Fruit fly (Drosophila melanogaster) whole organism: ENCODE results near the gene CG13390.

ENCODE experiments used
- CG8478 ChIP-seq: fragments of >200 bp; optimal IDR thresholded peaks from 2 replicates; lab custom pipeline; 2018; ENCODE audit warnings: inconsistent platforms
- Dll ChIP-seq: fragments of >200 bp; optimal IDR thresholded peaks from 2 replicates; lab custom pipeline; 2017
- EcR ChIP-seq, 2 experiments: fragments of >200 bp; optimal IDR thresholded peaks; 2 replicates each; lab custom pipeline; 2017; ENCODE audit warnings: missing biosample characterization in 2 of 2, missing genetic modification characterization in 2 of 2, missing genetic modification reagents in 2 of 2
- pan ChIP-seq: fragments of >200 bp; optimal IDR thresholded peaks from 2 replicates; lab custom pipeline; 2017
- psq ChIP-seq: fragments of >200 bp; optimal IDR thresholded peaks from 2 replicates; lab custom pipeline; 2017
- usp ChIP-seq: fragments of >200 bp; optimal IDR thresholded peaks from 2 replicates; lab custom pipeline; 2017; ENCODE audit warnings: missing biosample characterization, missing genetic modification characterization, mixed read lengths

The CG13390 gene

dm6 chr2L:8416350-8417046, 39.9 kb upstream of the CG13390 start:
- TF ChIP-seq psq (lab: Kevin White, UChicago) (no peak), pan (no peak), Dll (lab: Kevin White, UChicago) (peak; percentile 53)

- no peak for TF ChIP-seq CG8478
Measured at dm6 chr2L:8414887-8415883, 38.6 kb upstream of the CG13390 start, which contains the start of the genes CG13398 and Akap200. TSS of gene CG13398 (minus strand) at chr2L:8415256. TSS of gene Akap200 (plus strand) at chr2L:8415690.

DNA sequence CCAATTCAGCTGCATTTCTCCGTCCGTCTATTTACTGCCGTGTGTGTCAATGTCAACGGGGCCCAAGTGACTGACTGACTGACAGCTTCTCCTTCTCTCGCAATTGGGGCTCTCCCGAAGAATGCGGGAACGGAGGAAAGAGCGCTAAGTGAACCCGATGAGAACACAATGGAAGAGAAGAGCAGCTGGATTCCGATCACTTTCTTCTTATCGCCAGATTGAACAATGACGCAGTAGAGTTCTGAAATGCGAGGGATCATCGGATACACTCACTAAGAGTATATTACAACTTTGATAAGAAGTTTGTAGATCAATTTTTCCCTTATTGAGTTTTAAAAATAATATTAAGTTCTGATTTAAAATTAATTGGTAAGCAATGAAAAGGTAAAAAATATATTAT, 34.9 kb upstream of the CG13390 start, which contains the start of gene Naglu:
Naglu (minus strand) TSS at position 339 of the 400 bp plus-strand sequence.
- TF ChIP-seq usp (GFP tag; lab: Kevin White, UChicago) (no peak), CG8478 (no peak), psq (lab: Kevin White, UChicago) (no peak), EcR (GFP tag; optimal IDR thresholded peaks at IDR 0.05; lab: Kevin White, UChicago) (no peak), pan (no peak), Dll (lab: Kevin White, UChicago) (no peak)

DNA sequence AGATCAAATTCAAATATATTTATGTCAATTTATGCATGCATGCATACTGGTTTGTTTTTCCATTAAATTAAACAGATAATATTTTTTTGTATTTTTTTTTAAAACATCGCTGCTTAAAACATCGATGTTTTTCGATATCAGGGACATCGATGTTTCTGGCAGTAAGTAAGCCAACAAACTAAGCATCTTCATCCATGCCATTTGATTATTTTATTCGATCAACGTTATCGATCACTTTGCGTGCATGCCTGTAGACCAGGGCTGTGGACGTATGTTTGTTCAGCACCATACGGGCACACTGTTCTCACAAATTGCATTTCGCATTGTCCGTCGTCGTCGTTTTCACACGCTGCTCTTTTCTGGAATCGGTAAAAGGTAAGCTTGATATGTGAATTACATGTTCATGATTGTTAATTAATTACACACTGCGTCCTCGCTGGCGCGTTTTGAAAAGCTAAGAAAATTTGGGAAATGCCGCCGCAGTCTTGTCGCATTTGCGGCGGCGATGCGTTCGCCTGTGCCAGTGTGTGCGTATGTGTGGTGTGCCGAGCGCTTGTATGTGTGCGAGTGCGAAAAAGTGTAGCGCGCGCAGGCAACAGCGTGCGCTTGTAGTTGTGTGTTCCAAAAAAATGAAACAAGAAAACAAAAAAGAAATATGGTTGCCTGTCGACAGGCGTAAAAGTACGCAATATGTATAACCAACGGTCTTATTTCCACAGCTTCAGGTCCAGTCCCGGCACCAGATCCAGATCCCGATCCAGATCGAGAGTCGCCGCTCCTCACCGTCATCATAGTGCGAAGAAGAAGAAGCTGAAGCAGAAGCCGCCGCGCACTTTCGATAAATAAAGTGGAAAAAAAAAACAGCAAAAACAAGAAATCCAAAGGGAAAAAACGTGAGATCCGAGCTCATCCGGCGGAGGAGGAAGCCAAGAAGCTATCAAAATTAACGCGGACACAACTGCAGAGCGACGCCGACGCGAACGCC, 27.0 kb upstream of the CG13390 start, which contains the start of gene emb:
emb (plus strand) TSS at position 288 of the 985 bp plus-strand sequence.
- TF ChIP-seq CG8478 (no peak), psq (lab: Kevin White, UChicago) (no peak), usp (GFP tag; lab: Kevin White, UChicago) (no peak), Dll (lab: Kevin White, UChicago) (no peak), pan (no peak), EcR (GFP tag; optimal IDR thresholded peaks at IDR 0.05; lab: Kevin White, UChicago) (no peak)

dm6 chr2L:8402928-8403285, 26.3 kb upstream of the CG13390 start, which contains the start of gene fy:
TSS of gene fy (minus strand) at chr2L:8403280.
- TF ChIP-seq usp (GFP tag; lab: Kevin White, UChicago) (no peak), psq (lab: Kevin White, UChicago) (no peak), CG8478 (no peak), pan (no peak)

- TF ChIP-seq EcR (GFP tag; optimal IDR thresholded peaks at IDR 0.05; lab: Kevin White, UChicago) = no peak
- TF ChIP-seq usp (GFP tag; lab: Kevin White, UChicago) = no peak
- no peak for TF ChIP-seq psq (lab: Kevin White, UChicago)
- TF ChIP-seq CG8478 = no peak
- TF ChIP-seq pan = no peak
- TF ChIP-seq Dll (lab: Kevin White, UChicago) = no peak
Measured at dm6 chr2L:8399863-8400598, 23.4 kb upstream of the CG13390 start, which contains the start of gene CG31898. TSS of gene CG31898 (plus strand) at chr2L:8400421.

DNA sequence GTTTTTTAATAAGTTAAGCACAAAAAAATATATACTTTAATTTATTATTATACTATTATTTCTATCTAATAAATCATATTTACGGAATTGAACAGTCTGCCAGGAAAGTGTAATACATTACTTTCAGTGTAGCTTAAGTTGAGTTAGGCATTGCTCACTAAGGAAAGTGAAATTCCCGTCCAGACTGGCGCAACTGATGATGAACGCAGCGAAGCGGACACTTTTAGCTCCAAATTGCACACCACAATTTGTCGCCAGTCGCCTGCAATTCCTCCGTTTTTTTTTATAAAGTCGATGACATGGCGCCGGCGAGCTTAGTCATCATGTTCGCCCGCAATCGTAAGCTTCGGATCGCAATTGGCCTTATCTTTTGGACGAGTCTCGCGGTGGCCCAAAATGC, 22.1 kb upstream of the CG13390 start, which contains the start of gene CG13386:
CG13386 (plus strand) TSS at position 301 of the 400 bp plus-strand sequence.
- TF ChIP-seq psq (lab: Kevin White, UChicago) = no peak
- no peak for TF ChIP-seq EcR (GFP tag; optimal IDR thresholded peaks at IDR 0.05; lab: Kevin White, UChicago)
- TF ChIP-seq usp (GFP tag; lab: Kevin White, UChicago) = no peak
- TF ChIP-seq CG8478 = no peak
- TF ChIP-seq pan = no peak
- TF ChIP-seq Dll (lab: Kevin White, UChicago) = no peak

DNA sequence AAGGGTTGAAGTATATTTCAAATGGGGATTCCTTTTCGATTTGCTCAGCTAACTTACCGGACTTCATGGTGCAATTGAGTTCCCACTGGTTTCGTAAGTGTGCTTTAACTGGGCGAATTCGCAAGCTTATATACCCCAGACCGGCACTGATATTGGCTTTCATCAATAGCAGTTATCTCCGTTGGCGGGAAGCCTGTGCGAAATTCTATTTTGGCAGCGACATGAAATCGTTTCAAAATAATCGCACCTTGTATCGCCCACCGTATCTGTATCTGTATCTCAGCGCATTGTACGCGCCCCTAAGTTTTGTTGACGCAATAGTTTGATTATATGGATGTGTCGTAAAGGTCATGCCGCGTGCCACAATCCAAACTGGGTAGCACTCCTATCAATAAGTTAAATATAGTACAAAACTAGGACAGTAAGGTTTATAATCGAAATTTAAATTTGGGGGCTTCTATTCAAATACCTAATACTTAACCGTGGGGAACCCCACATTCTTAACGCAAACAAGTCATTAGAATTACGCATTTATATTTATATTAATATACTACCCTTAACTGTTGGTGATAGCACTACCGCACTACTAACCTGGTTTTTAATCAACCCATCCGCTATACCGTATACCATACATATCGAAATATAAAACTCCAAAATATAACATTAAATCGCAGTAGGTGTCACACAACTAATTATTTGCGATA, 19.6 kb upstream of the CG13390 start, which contains the start of the genes Peritrophin-15a and CG13385:
Peritrophin-15a (minus strand) TSS at position 101 of the 704 bp plus-strand sequence.
CG13385 (plus strand) TSS at position 654 of the 704 bp plus-strand sequence.
- TF ChIP-seq Dll (lab: Kevin White, UChicago) (no peak), CG8478 (no peak), usp (GFP tag; lab: Kevin White, UChicago) (no peak), psq (lab: Kevin White, UChicago) (no peak), pan (no peak), EcR (GFP tag; optimal IDR thresholded peaks at IDR 0.05; lab: Kevin White, UChicago) (no peak)

DNA sequence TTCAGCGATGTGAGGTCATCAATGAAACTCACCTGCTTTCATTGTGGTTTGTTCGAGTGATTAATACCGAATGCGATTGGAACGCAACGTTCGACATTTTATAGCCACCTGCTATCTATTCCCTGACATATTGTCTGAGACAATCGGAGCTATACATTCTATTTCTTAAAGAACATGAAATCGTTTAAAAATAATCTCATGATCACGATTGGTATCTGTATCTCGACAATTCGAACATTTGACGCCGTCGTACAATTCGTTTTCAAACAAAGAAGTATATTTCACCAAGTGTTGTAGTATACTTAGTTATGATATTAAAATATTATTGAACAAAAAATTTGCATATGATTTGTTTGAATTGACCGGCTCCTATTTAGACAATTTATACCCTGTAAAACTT, 18.2 kb upstream of the CG13390 start, which contains the start of gene Peritrophin-15b:
Peritrophin-15b (minus strand) TSS at position 101 of the 400 bp plus-strand sequence.
- TF ChIP-seq psq (lab: Kevin White, UChicago) = no peak
- no peak for TF ChIP-seq EcR (GFP tag; optimal IDR thresholded peaks at IDR 0.05; lab: Kevin White, UChicago)
- no peak for TF ChIP-seq pan
- TF ChIP-seq CG8478 = no peak
- TF ChIP-seq usp (GFP tag; lab: Kevin White, UChicago) = no peak
- no peak for TF ChIP-seq Dll (lab: Kevin White, UChicago)

DNA sequence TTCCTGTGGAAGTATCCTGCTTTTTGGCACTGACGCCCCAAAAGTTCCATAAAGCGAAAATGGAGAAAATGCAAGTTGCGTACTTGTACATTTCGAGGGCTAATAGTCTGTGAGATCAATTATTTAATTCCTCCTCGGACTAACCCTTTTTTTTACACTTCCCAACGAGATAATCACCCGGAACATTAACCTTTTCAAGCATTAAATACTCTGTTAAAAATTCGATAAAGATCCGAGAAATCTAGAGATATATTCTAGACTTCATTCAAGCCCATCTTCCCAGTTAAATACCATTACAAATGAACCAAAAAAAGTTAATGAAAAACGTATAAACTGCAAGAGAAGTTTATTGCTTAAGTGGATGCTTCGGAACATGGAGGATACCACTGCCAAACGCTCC, 17.6 kb upstream of the CG13390 start, which contains the start of gene lectin-29Ca:
lectin-29Ca (minus strand) TSS at position 101 of the 400 bp plus-strand sequence.
- TF ChIP-seq CG8478 (no peak), EcR (GFP tag; optimal IDR thresholded peaks at IDR 0.05; lab: Kevin White, UChicago) (no peak), usp (GFP tag; lab: Kevin White, UChicago) (no peak), pan (no peak)
